Worm (Caenorhabditis elegans): ENCODE measurements around the gene C24A3.2.

The C24A3.2 gene

ce11 chrX:8971461-8971860 is 25.8 kb upstream of the C24A3.2 start (continued):
- TF ChIP-seq lim-6 (tag; optimal IDR thresholded peaks at IDR 0.05) (no peak), lin-11 (tag; optimal IDR thresholded peaks at IDR 0.05) (peak; percentile 39), unc-86 (tag; optimal IDR thresholded peaks at IDR 0.05) (peak; percentile 5), hlh-13 (GFP tag; optimal IDR thresholded peaks at IDR 0.05) (peak; percentile 32), eyg-1 (tag; optimal IDR thresholded peaks at IDR 0.05) (no peak), pax-1 (tag; optimal IDR thresholded peaks at IDR 0.05) (no peak), ceh-9 (tag; optimal IDR thresholded peaks at IDR 0.05) (no peak), tbx-7 (tag; optimal IDR thresholded peaks at IDR 0.05) (no peak), ceh-24 (tag; optimal IDR thresholded peaks at IDR 0.05) (peak; percentile 29), che-1 (tag; optimal IDR thresholded peaks at IDR 0.05) (peak; percentile 37), ceh-2 (tag; optimal IDR thresholded peaks at IDR 0.05) (peak; percentile 27), pat-9 (tag; optimal IDR thresholded peaks at IDR 0.05) (no peak), ets-4 (tag; optimal IDR thresholded peaks at IDR 0.05) (no peak), ama-1 (optimal IDR thresholded peaks at IDR 0.05) (no peak), ceh-14 (tag; optimal IDR thresholded peaks at IDR 0.05) (peak; percentile 34), unc-3 (GFP tag; conservative IDR thresholded peaks at IDR 0.05) (no peak), unc-3 (tag; optimal IDR thresholded peaks at IDR 0.05) (no peak), rnt-1 (tag; optimal IDR thresholded peaks at IDR 0.05) (peak; percentile 7), ttx-3 (tag; optimal IDR thresholded peaks at IDR 0.05) (peak; percentile 35), ceh-18 (tag; optimal IDR thresholded peaks at IDR 0.05) (peak; percentile 21), dmd-4 (tag; optimal IDR thresholded peaks at IDR 0.05; ENCODE audit: borderline replicate concordance) (no peak), ceh-31 (tag; optimal IDR thresholded peaks at IDR 0.05) (peak; percentile 6), ahr-1 (tag; optimal IDR thresholded peaks at IDR 0.05) (no peak), unc-42 (tag; optimal IDR thresholded peaks at IDR 0.05) (peak; percentile 12), nhr-11 (tag; optimal IDR thresholded peaks at IDR 0.05) (no peak), Y22D7AL.16 (tag; optimal IDR thresholded peaks at IDR 0.05) (peak; percentile 39), nfya-1 (tag; optimal IDR thresholded peaks at IDR 0.05) (no peak), C38D4.7 (GFP tag; optimal IDR thresholded peaks at IDR 0.05) (peak; percentile 60), hlh-6 (tag; optimal IDR thresholded peaks at IDR 0.05) (no peak), unc-55 (GFP tag; optimal IDR thresholded peaks at IDR 0.05) (no peak), ceh-6 (GFP tag; optimal IDR thresholded peaks at IDR 0.05) (peak; percentile 51), hlh-8 (tag; optimal IDR thresholded peaks at IDR 0.05) (peak; percentile 8), nhr-232 (tag; optimal IDR thresholded peaks at IDR 0.05) (peak; percentile 29), ztf-16 (tag; optimal IDR thresholded peaks at IDR 0.05) (peak; percentile 27), npax-4 (tag; optimal IDR thresholded peaks at IDR 0.05) (peak; percentile 31), madf-2 (tag; optimal IDR thresholded peaks at IDR 0.05) (peak; percentile 1), sdc-2 (tag; optimal IDR thresholded peaks at IDR 0.05) (peak; percentile 31), gmeb-2 (tag; optimal IDR thresholded peaks at IDR 0.05) (peak; percentile 50), K02D7.2 (tag; optimal IDR thresholded peaks at IDR 0.05) (peak; percentile 7), dve-1 (tag; optimal IDR thresholded peaks at IDR 0.05) (peak; percentile 22), pha-4 (tag; optimal IDR thresholded peaks at IDR 0.05) (no peak)

ce11 chrX:8980676-8981075 is 16.6 kb upstream of the C24A3.2 start, which contains the start of gene nmur-1:
Gene nmur-1 (plus strand): TSS chrX:8980976.
- TF ChIP-seq odd-2 (tag; optimal IDR thresholded peaks at IDR 0.05) = no peak
- TF ChIP-seq pros-1 (tag; optimal IDR thresholded peaks at IDR 0.05) = no peak

- TF ChIP-seq hlh-6 (tag; optimal IDR thresholded peaks at IDR 0.05) (no peak), C38D4.7 (GFP tag; optimal IDR thresholded peaks at IDR 0.05) (no peak), nhr-232 (tag; optimal IDR thresholded peaks at IDR 0.05) (no peak), ztf-16 (tag; optimal IDR thresholded peaks at IDR 0.05) (no peak), unc-55 (GFP tag; optimal IDR thresholded peaks at IDR 0.05) (peak; percentile 20), eyg-1 (tag; optimal IDR thresholded peaks at IDR 0.05) (no peak), rnt-1 (tag; optimal IDR thresholded peaks at IDR 0.05) (peak; percentile 21), gmeb-2 (tag; optimal IDR thresholded peaks at IDR 0.05) (no peak), unc-3 (GFP tag; conservative IDR thresholded peaks at IDR 0.05) (no peak), unc-3 (tag; optimal IDR thresholded peaks at IDR 0.05) (no peak), ceh-18 (tag; optimal IDR thresholded peaks at IDR 0.05) (peak; percentile 88), elt-4 (tag; optimal IDR thresholded peaks at IDR 0.05) (no peak), ceh-34 (tag; optimal IDR thresholded peaks at IDR 0.05) (no peak), ceh-19 (GFP tag; optimal IDR thresholded peaks at IDR 0.05) (no peak), pqm-1 (tag; optimal IDR thresholded peaks at IDR 0.05) (no peak), zip-5 (tag; optimal IDR thresholded peaks at IDR 0.05) (no peak), syd-9 (tag; optimal IDR thresholded peaks at IDR 0.05) (no peak), pha-2 (tag; optimal IDR thresholded peaks at IDR 0.05) (no peak), C08G9.2 (tag; optimal IDR thresholded peaks at IDR 0.05) (no peak), ceh-24 (tag; optimal IDR thresholded peaks at IDR 0.05) (no peak), ceh-9 (tag; optimal IDR thresholded peaks at IDR 0.05) (no peak), odd-2 (tag; optimal IDR thresholded peaks at IDR 0.05) (no peak), dve-1 (tag; optimal IDR thresholded peaks at IDR 0.05) (no peak)
Observed at ce11 chrX:8986452-8986851, 10.8 kb upstream of the C24A3.2 start.

Data from whole organism, late embryonic.